Fruit fly (Drosophila melanogaster) whole organism, prepupa: ENCODE data around the gene CG32767.

Source experiments
- Blimp-1 ChIP-seq: fragments of 200-800 bp; sonication (Bioruptor generic); optimal IDR thresholded peaks from 3 replicates; lab custom pipeline; 2017; ENCODE audit warnings: missing biosample characterization, missing genetic modification characterization, mild to moderate bottlenecking, moderate library complexity, missing genetic modification reagents
- CG1621 ChIP-seq: fragments of 200-800 bp; sonication (Bioruptor generic); optimal IDR thresholded peaks from 3 replicates; lab custom pipeline; 2018; ENCODE audit warnings: missing biosample characterization, mild to moderate bottlenecking, missing genetic modification characterization
- CG8119 ChIP-seq: fragments of 200-800 bp; sonication (Bioruptor generic); IDR thresholded peaks from 3 replicates; pipeline ENCODE4 v1.3.6; 2022; ENCODE audit warnings: missing biosample characterization, missing genetic modification characterization
- CG8632 ChIP-seq: fragments of 200-800 bp; sonication (Bioruptor generic); optimal IDR thresholded peaks from 3 replicates; lab custom pipeline; 2016; ENCODE audit warnings: missing biosample characterization, missing genetic modification characterization
- CG9139 ChIP-seq: fragments of 200-800 bp; sonication (Bioruptor generic); optimal IDR thresholded peaks from 3 replicates; lab custom pipeline; 2017; ENCODE audit warnings: missing biosample characterization, mild to moderate bottlenecking, missing genetic modification characterization
- Hr4 ChIP-seq: fragments of 200-800 bp; sonication (Bioruptor generic); optimal IDR thresholded peaks from 3 replicates; lab custom pipeline; 2016; ENCODE audit warnings: missing biosample characterization, missing genetic modification characterization
- Lpt ChIP-seq: fragments of 200-800 bp; sonication (Bioruptor generic); optimal IDR thresholded peaks from 3 replicates; lab custom pipeline; 2016; ENCODE audit warnings: missing biosample characterization, missing genetic modification characterization
- dac ChIP-seq: fragments of 200-800 bp; sonication (Bioruptor generic); optimal IDR thresholded peaks from 2 replicates; lab custom pipeline; 2017; ENCODE audit warnings: missing biosample characterization, mild to moderate bottlenecking, missing genetic modification characterization
- fkh ChIP-seq: fragments of 200-800 bp; sonication (Bioruptor generic); optimal IDR thresholded peaks from 3 replicates; lab custom pipeline; 2017; ENCODE audit warnings: missing biosample characterization, mild to moderate bottlenecking, missing genetic modification characterization, moderate library complexity
- lz ChIP-seq: fragments of 200-800 bp; sonication (Bioruptor generic); optimal IDR thresholded peaks from 3 replicates; lab custom pipeline; 2016; ENCODE audit warnings: missing biosample characterization, missing genetic modification characterization

DNA sequence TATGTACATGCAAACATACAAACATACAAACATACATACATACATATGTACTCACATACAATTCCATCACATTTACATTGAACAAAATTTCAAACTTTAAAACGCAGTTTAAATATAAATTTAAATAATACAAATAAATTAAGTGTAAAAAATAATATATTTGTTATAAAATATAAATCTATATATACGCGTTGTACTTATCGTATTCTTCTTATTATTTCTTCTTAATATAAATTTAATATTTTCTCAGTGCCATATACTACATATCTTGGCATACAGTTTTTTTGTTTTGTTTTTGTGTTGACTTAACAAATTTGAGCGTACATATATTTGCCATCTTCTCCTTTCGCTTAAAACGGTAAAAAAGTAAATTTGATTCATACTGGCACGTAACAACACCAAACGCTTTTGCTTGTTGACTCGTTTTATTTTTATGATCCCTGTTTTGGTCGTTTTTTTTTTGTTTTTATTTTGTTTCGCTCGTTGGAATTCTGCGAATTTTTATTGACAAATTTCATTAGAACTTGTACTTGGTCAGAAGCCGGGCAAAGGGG is 54.4 kb downstream of the CG32767 start:
- peak; percentile 91 for TF ChIP-seq Blimp-1
- TF ChIP-seq Hr4 (GFP tag; lab: Kevin White, UChicago), result no peak
- TF ChIP-seq Lpt (GFP tag; lab: Kevin White, UChicago), result no peak
- no peak for TF ChIP-seq CG9139
- no peak for TF ChIP-seq CG1621 (tag; lab: Kevin White, UChicago)
- TF ChIP-seq lz (GFP tag; lab: Kevin White, UChicago), result no peak
- TF ChIP-seq CG8632 (GFP tag; lab: Kevin White, UChicago), result no peak
- no peak for TF ChIP-seq fkh
- TF ChIP-seq dac, result no peak
- TF ChIP-seq CG8119, result no peak
